Fruit fly (Drosophila melanogaster): ENCODE measurements around the gene Nle.

DNA sequence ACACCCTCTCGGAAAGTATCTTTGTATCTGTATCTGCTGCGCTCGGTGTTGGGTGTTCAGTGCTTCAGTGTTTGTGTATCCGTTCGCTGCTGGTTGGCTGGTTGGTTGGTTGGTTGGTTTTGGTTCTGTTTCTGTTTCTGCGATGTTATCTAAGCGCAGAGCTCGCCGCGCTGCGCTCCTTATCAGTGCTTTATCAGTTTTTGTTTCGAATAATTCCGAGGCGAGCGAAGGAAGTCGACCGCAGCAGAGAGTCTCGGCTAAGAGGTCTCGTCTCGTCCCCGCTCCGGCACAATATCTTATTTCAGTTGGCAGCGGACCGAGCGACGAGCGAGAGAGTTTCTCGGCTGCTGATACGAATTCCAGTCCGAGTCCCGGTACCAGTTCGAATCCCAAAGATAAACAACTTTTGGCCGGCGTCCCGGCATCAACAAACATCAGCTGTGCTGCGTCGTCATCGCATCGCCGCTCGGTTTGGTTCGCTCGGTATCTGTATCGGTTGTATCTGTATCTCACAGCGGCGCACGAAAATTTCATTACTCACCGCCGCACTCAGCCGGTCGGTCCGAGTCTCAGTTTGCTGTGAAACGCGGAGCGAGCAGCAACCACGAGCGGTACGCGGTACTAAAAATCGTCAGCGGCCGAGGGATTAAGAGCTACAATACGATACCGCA, 44.6 kb downstream of the Nle start:
- TF ChIP-seq Sin3A (optimal IDR thresholded peaks at IDR 0.05): no peak
- TF ChIP-seq ttk (optimal IDR thresholded peaks at IDR 0.05): no peak

Measured in Kc167 (cell line).